Fruit fly (Drosophila melanogaster): ENCODE measurements around the gene ZAP3.

The ZAP3 gene

DNA sequence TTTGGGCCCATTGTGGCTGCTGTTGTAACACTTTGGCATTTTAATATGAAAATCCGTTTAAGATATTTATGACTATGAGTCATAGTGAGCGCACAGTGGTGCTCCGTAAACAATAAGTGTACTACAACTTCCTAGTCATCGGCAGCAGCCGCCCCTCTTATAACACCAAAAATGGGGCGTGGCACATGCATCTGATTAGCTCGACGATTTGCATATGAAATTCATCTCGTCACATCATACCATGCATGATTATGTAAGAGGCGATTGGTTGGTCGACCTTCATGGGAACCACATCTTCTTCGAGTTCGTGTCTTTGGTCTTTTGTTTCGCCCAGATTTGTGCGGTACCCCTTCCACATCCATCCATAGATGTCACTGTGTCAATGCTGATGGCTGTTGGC lies 52.6 kb downstream of the ZAP3 start:
- TF ChIP-seq Hr78 (GFP tag; optimal IDR thresholded peaks at IDR 0.05), result no peak
- no peak for TF ChIP-seq tai (GFP tag; optimal IDR thresholded peaks at IDR 0.05)
- no peak for TF ChIP-seq psq (GFP tag; optimal IDR thresholded peaks at IDR 0.05)
- no peak for TF ChIP-seq rgr (GFP tag; optimal IDR thresholded peaks at IDR 0.05)
- no peak for TF ChIP-seq dmrt93B (GFP tag; optimal IDR thresholded peaks at IDR 0.05)
- TF ChIP-seq Mio (GFP tag; optimal IDR thresholded peaks at IDR 0.05), result no peak
- no peak for TF ChIP-seq dsf (GFP tag; optimal IDR thresholded peaks at IDR 0.05; ENCODE audit: borderline replicate concordance)
- no peak for TF ChIP-seq Myc (optimal IDR thresholded peaks at IDR 0.05)
- no peak for TF ChIP-seq Vsx2 (GFP tag; optimal IDR thresholded peaks at IDR 0.05; ENCODE audit: partially characterized antibody)
- TF ChIP-seq dl (GFP tag; optimal IDR thresholded peaks at IDR 0.05; ENCODE audit: insufficient read depth in 1 of 2, partially characterized antibody in 2 of 2), result no peak
- TF ChIP-seq OdsH (GFP tag; optimal IDR thresholded peaks at IDR 0.05), result no peak
- TF ChIP-seq HLH106 (tag; optimal IDR thresholded peaks at IDR 0.05), result no peak
- TF ChIP-seq foxo (GFP tag; optimal IDR thresholded peaks at IDR 0.05), result no peak
- no peak for TF ChIP-seq CG9705 (GFP tag; optimal IDR thresholded peaks at IDR 0.05)
- TF ChIP-seq Dif (GFP tag; optimal IDR thresholded peaks at IDR 0.05; ENCODE audit: partially characterized antibody), result no peak
- TF ChIP-seq brk (GFP tag; optimal IDR thresholded peaks at IDR 0.05), result no peak
- TF ChIP-seq Hnf4 (GFP tag; optimal IDR thresholded peaks at IDR 0.05), result no peak
- no peak for TF ChIP-seq sv (GFP tag; optimal IDR thresholded peaks at IDR 0.05)
- no peak for TF ChIP-seq jim (GFP tag; optimal IDR thresholded peaks at IDR 0.05)
